Worm (Caenorhabditis elegans): ENCODE data around the gene F13D2.1.

Gene F13D2.1

DNA sequence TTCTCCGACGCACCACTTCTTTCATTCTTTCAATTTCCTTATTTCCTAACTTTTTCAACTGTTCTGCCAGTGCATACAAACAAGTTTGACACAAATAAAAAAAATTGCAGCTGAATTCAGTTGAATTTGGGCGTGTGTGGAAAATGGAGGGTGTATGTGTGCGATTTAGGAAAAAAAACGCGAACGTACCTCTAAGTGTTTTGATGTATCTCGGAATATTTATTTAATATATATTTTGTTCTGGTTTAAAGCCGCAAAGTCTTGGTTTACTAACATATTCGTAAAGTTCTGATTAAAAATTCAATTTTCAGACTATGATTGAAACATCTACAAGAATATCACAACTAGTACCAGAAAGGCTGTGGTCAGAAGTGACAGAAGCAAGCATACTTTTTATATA is 3.9 kb downstream of the F13D2.1 start, which contains the start of gene gnrr-7:
gnrr-7 (plus strand) TSS at position 301 of the 400 bp plus-strand sequence.
- no peak for TF ChIP-seq tbx-2 (tag; optimal IDR thresholded peaks at IDR 0.05)
- no peak for TF ChIP-seq fkh-2 (tag; optimal IDR thresholded peaks at IDR 0.05)
- TF ChIP-seq nhr-11 (tag; optimal IDR thresholded peaks at IDR 0.05), result no peak
- TF ChIP-seq hmg-11 (tag; optimal IDR thresholded peaks at IDR 0.05), result no peak
- no peak for TF ChIP-seq pha-4 (tag; optimal IDR thresholded peaks at IDR 0.05)
- TF ChIP-seq nhr-23 (tag; optimal IDR thresholded peaks at IDR 0.05), result no peak
- TF ChIP-seq lin-39 (tag; optimal IDR thresholded peaks at IDR 0.05), result no peak
- TF ChIP-seq jun-1 (tag; optimal IDR thresholded peaks at IDR 0.05), result no peak
- TF ChIP-seq nhr-77 (tag; optimal IDR thresholded peaks at IDR 0.05), result no peak
- TF ChIP-seq lin-15B (tag; optimal IDR thresholded peaks at IDR 0.05), result no peak
- TF ChIP-seq nfya-1 (tag; optimal IDR thresholded peaks at IDR 0.05; ENCODE audit: insufficient read depth), result no peak
- TF ChIP-seq snpc-4 (tag; optimal IDR thresholded peaks at IDR 0.05), result no peak
- TF ChIP-seq fkh-10 (GFP tag; optimal IDR thresholded peaks at IDR 0.05), result no peak
- TF ChIP-seq ceh-16 (tag; optimal IDR thresholded peaks at IDR 0.05), result no peak
- no peak for TF ChIP-seq nhr-25 (tag; optimal IDR thresholded peaks at IDR 0.05)
- TF ChIP-seq elt-2 (tag; optimal IDR thresholded peaks at IDR 0.05), result no peak
- TF ChIP-seq ztf-11 (tag; optimal IDR thresholded peaks at IDR 0.05), result no peak
- no peak for TF ChIP-seq ceh-9 (tag; optimal IDR thresholded peaks at IDR 0.05)

ce11 chrX:11178599-11178998 is 10.8 kb downstream of the F13D2.1 start, which contains the start of gene gnrr-6:
Gene gnrr-6 (plus strand): TSS chrX:11178899.
- no peak for TF ChIP-seq R02D3.7 (tag; optimal IDR thresholded peaks at IDR 0.05)
- TF ChIP-seq ztf-11 (tag; optimal IDR thresholded peaks at IDR 0.05), result no peak
- TF ChIP-seq daf-12 (tag; optimal IDR thresholded peaks at IDR 0.05), result no peak
- TF ChIP-seq hmg-11 (tag; optimal IDR thresholded peaks at IDR 0.05), result no peak
- no peak for TF ChIP-seq lsy-12 (tag; optimal IDR thresholded peaks at IDR 0.05)
- no peak for TF ChIP-seq nhr-28 (tag; optimal IDR thresholded peaks at IDR 0.05)
- TF ChIP-seq jun-1 (tag; optimal IDR thresholded peaks at IDR 0.05), result no peak
- TF ChIP-seq egl-27 (tag; optimal IDR thresholded peaks at IDR 0.05), result no peak
- no peak for TF ChIP-seq fkh-2 (tag; optimal IDR thresholded peaks at IDR 0.05)
- no peak for TF ChIP-seq nfya-1 (tag; optimal IDR thresholded peaks at IDR 0.05; ENCODE audit: insufficient read depth)
- TF ChIP-seq nhr-67 (tag; optimal IDR thresholded peaks at IDR 0.05), result no peak
- no peak for TF ChIP-seq elt-3 (tag; optimal IDR thresholded peaks at IDR 0.05)
- TF ChIP-seq nhr-77 (tag; optimal IDR thresholded peaks at IDR 0.05), result no peak
- TF ChIP-seq nhr-25 (tag; optimal IDR thresholded peaks at IDR 0.05), result no peak
- TF ChIP-seq lin-39 (tag; optimal IDR thresholded peaks at IDR 0.05), result no peak

ce11 chrX:11162778-11163584 is 26.4 kb downstream of the F13D2.1 start:
- TF ChIP-seq elt-2 (tag; optimal IDR thresholded peaks at IDR 0.05), result peak; percentile 33
- TF ChIP-seq mdl-1 (tag; optimal IDR thresholded peaks at IDR 0.05), result no peak
- peak; percentile 18 for TF ChIP-seq nhr-43 (tag; optimal IDR thresholded peaks at IDR 0.05; ENCODE audit: poor library complexity, severe bottlenecking)

DNA sequence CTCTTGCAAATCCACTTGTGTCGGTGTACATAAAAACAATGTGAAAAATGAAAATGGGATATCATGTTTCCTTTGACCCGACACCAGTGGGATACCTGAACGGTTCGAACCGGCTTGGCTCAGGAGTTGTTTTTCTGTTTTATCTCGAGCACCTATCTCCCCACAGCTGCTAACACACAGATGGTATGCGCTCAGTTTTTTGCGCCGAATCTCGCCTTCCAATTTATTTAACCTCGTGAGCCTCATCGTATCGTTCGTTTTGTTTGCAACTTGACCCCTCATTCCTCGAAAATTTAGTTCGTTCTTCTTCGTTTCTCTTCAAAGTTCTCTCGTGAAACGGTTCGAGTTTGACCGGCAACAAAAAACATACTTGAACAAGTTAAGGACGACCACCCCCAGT is 28.9 kb downstream of the F13D2.1 start, which contains the start of gene C05C9.1:
C05C9.1 (plus strand) TSS at position 301 of the 400 bp plus-strand sequence.
- TF ChIP-seq fos-1 (tag; optimal IDR thresholded peaks at IDR 0.05) (no peak), tbx-2 (tag; optimal IDR thresholded peaks at IDR 0.05) (no peak), mdl-1 (tag; optimal IDR thresholded peaks at IDR 0.05) (no peak), fkh-10 (GFP tag; optimal IDR thresholded peaks at IDR 0.05) (no peak), pha-4 (tag; optimal IDR thresholded peaks at IDR 0.05) (no peak), hmg-11 (tag; optimal IDR thresholded peaks at IDR 0.05) (no peak), nhr-237 (tag; optimal IDR thresholded peaks at IDR 0.05) (no peak), ceh-82 (tag; optimal IDR thresholded peaks at IDR 0.05) (no peak), ama-1 (optimal IDR thresholded peaks at IDR 0.05) (no peak), nhr-25 (tag; optimal IDR thresholded peaks at IDR 0.05) (no peak), jun-1 (tag; optimal IDR thresholded peaks at IDR 0.05) (no peak), nhr-28 (tag; optimal IDR thresholded peaks at IDR 0.05) (no peak), mml-1 (tag; optimal IDR thresholded peaks at IDR 0.05) (no peak), R02D3.7 (tag; optimal IDR thresholded peaks at IDR 0.05) (no peak), ceh-16 (tag; optimal IDR thresholded peaks at IDR 0.05) (no peak), ZK546.5 (tag; optimal IDR thresholded peaks at IDR 0.05) (no peak), egl-27 (tag; optimal IDR thresholded peaks at IDR 0.05) (no peak)

All from whole organism, L3 larva.